Fruit fly (Drosophila melanogaster): ENCODE measurements around the gene CG5004.

The CG5004 gene

dm6 chrX:17107401-17107916 lies at the start of gene CG5004 (continued):
- TF ChIP-seq tio (GFP tag; optimal IDR thresholded peaks at IDR 0.05), result no peak
- TF ChIP-seq exex (tag; optimal IDR thresholded peaks at IDR 0.05), result no peak
- peak; percentile 55 for TF ChIP-seq CG16813 (GFP tag; IDR thresholded peaks at IDR 0.05; ENCODE audit: partially characterized antibody)
- no peak for TF ChIP-seq ind (GFP tag; optimal IDR thresholded peaks at IDR 0.05)
- TF ChIP-seq unc-4 (GFP tag; IDR thresholded peaks at IDR 0.05; ENCODE audit: partially characterized antibody), result peak; percentile 53
- TF ChIP-seq E2f2 (GFP tag; IDR thresholded peaks at IDR 0.05), result peak; percentile 56
- no peak for TF ChIP-seq CG2678 (tag; optimal IDR thresholded peaks at IDR 0.05)
- TF ChIP-seq CG11398 (GFP tag; optimal IDR thresholded peaks at IDR 0.05), result no peak
- no peak for TF ChIP-seq sima (GFP tag; optimal IDR thresholded peaks at IDR 0.05)
- no peak for TF ChIP-seq CG7372 (GFP tag; IDR thresholded peaks at IDR 0.05)
- no peak; the same call in 1 of the 2 replicates for TF ChIP-seq chm (GFP tag; IDR thresholded peaks at IDR 0.05)
- no peak for TF ChIP-seq CG10321 (GFP tag; IDR thresholded peaks at IDR 0.05)
- no peak for TF ChIP-seq pita (GFP tag; optimal IDR thresholded peaks at IDR 0.05)
- no peak for TF ChIP-seq grau (tag; optimal IDR thresholded peaks at IDR 0.05)
- TF ChIP-seq NFAT (GFP tag; IDR thresholded peaks at IDR 0.05), result no peak
- TF ChIP-seq wek (GFP tag; optimal IDR thresholded peaks at IDR 0.05), result peak; percentile 35
- TF ChIP-seq Dll (GFP tag; IDR thresholded peaks at IDR 0.05; ENCODE audit: partially characterized antibody), result 0 out of 4 replicates have a peak, but pooled peaks have one; percentile 45
- no peak for TF ChIP-seq CG18599 (GFP tag; optimal IDR thresholded peaks at IDR 0.05)
- TF ChIP-seq NC2α (GFP tag; optimal IDR thresholded peaks at IDR 0.05), result no peak
- TF ChIP-seq CG7745 (tag; optimal IDR thresholded peaks at IDR 0.05), result no peak
- no peak for TF ChIP-seq CG30431 (GFP tag; optimal IDR thresholded peaks at IDR 0.05)
- no peak for TF ChIP-seq CG15011 (GFP tag; optimal IDR thresholded peaks at IDR 0.05)
- peak; percentile 43; the same call in 1 of the 2 replicates for TF ChIP-seq bbx (GFP tag; IDR thresholded peaks at IDR 0.05; ENCODE audit: partially characterized antibody)
- TF ChIP-seq Trl (optimal IDR thresholded peaks at IDR 0.05), result no peak
- no peak for TF ChIP-seq Trl (GFP tag; optimal IDR thresholded peaks at IDR 0.05)
- no peak for TF ChIP-seq sna (GFP tag; IDR thresholded peaks at IDR 0.05; ENCODE audit: partially characterized antibody)
- no peak for TF ChIP-seq NfI (GFP tag; optimal IDR thresholded peaks at IDR 0.05)
- peak; percentile 1 for TF ChIP-seq unpg (GFP tag; optimal IDR thresholded peaks at IDR 0.05)
- no peak for TF ChIP-seq zen2 (GFP tag; IDR thresholded peaks at IDR 0.05; ENCODE audit: partially characterized antibody)
- TF ChIP-seq kni (GFP tag; optimal IDR thresholded peaks at IDR 0.05), result peak; percentile 3
- peak in 1 of 2 experiments; percentile 34 for TF ChIP-seq Pdp1 (GFP tag; optimal IDR thresholded peaks at IDR 0.05)
- peak; percentile 20 for TF ChIP-seq CG12769 (tag; optimal IDR thresholded peaks at IDR 0.05)
- TF ChIP-seq CG3065 (GFP tag; optimal IDR thresholded peaks at IDR 0.05), result no peak
- TF ChIP-seq CG4617 (GFP tag; optimal IDR thresholded peaks at IDR 0.05; ENCODE audit: borderline replicate concordance), result no peak
- TF ChIP-seq H15 (GFP tag; IDR thresholded peaks at IDR 0.05), result no peak
- TF ChIP-seq row (GFP tag; IDR thresholded peaks at IDR 0.05), result peak; percentile 24; the same call in 1 of the 3 replicates
- no peak for TF ChIP-seq zf30C (GFP tag; optimal IDR thresholded peaks at IDR 0.05)
- no peak for TF ChIP-seq Dip3 (GFP tag; optimal IDR thresholded peaks at IDR 0.05)
- no peak for TF ChIP-seq Atf3 (GFP tag; optimal IDR thresholded peaks at IDR 0.05)
- no peak for TF ChIP-seq CG15696 (tag; optimal IDR thresholded peaks at IDR 0.05)
- TF ChIP-seq mam (GFP tag; optimal IDR thresholded peaks at IDR 0.05), result no peak
- no peak for TF ChIP-seq CG11093 (GFP tag; IDR thresholded peaks at IDR 0.05)
- no peak for TF ChIP-seq Kr (GFP tag; optimal IDR thresholded peaks at IDR 0.05)
- TF ChIP-seq shn (GFP tag; optimal IDR thresholded peaks at IDR 0.05), result no peak
- TF ChIP-seq hb (GFP tag; IDR thresholded peaks at IDR 0.05; ENCODE audit: partially characterized antibody), result peak; percentile 29; the same call in 2 of the 3 replicates
- no peak for TF ChIP-seq CG14014 (GFP tag; IDR thresholded peaks at IDR 0.05)
- TF ChIP-seq Med (GFP tag), result no peak
- TF ChIP-seq CTCF (GFP tag; optimal IDR thresholded peaks at IDR 0.05), result no peak
- TF ChIP-seq wdn (GFP tag; IDR thresholded peaks at IDR 0.05), result no peak
- no peak for TF ChIP-seq ac (GFP tag; optimal IDR thresholded peaks at IDR 0.05)
- TF ChIP-seq az2 (GFP tag; optimal IDR thresholded peaks at IDR 0.05), result no peak

Data from whole organism, embryonic.